Worm (Caenorhabditis elegans): Measurements from ENCODE around the gene set-24.

set-24 gene

ce11 chrII:12076355-12076754 lies 54.4 kb downstream of the set-24 start:
- TF ChIP-seq ztf-16 (tag; optimal IDR thresholded peaks at IDR 0.05), result no peak
- TF ChIP-seq hlh-13 (GFP tag; optimal IDR thresholded peaks at IDR 0.05), result no peak
- no peak for TF ChIP-seq unc-42 (tag; optimal IDR thresholded peaks at IDR 0.05)
- TF ChIP-seq fkh-6 (tag; optimal IDR thresholded peaks at IDR 0.05), result no peak
- TF ChIP-seq K02D7.2 (tag; optimal IDR thresholded peaks at IDR 0.05), result no peak
- no peak for TF ChIP-seq Y22D7AL.16 (tag; optimal IDR thresholded peaks at IDR 0.05)
- TF ChIP-seq tbx-7 (tag; optimal IDR thresholded peaks at IDR 0.05), result no peak

- TF ChIP-seq tbx-2 (tag; optimal IDR thresholded peaks at IDR 0.05), result no peak
- no peak for TF ChIP-seq pat-9 (tag; optimal IDR thresholded peaks at IDR 0.05)
- no peak for TF ChIP-seq T23F11.4 (GFP tag; optimal IDR thresholded peaks at IDR 0.05)
- no peak for TF ChIP-seq gmeb-2 (tag; optimal IDR thresholded peaks at IDR 0.05)
- TF ChIP-seq nhr-232 (tag; optimal IDR thresholded peaks at IDR 0.05), result no peak
- no peak for TF ChIP-seq hlh-30 (tag; optimal IDR thresholded peaks at IDR 0.05; ENCODE audit: insufficient read depth)
- TF ChIP-seq ceh-24 (tag; optimal IDR thresholded peaks at IDR 0.05), result no peak
- TF ChIP-seq pros-1 (tag; optimal IDR thresholded peaks at IDR 0.05), result no peak
- TF ChIP-seq rnt-1 (tag; optimal IDR thresholded peaks at IDR 0.05), result no peak
- no peak for TF ChIP-seq unc-86 (tag; optimal IDR thresholded peaks at IDR 0.05)
- TF ChIP-seq ceh-14 (tag; optimal IDR thresholded peaks at IDR 0.05), result no peak
- TF ChIP-seq ttx-3 (tag; optimal IDR thresholded peaks at IDR 0.05), result no peak
- TF ChIP-seq tbx-7 (tag; optimal IDR thresholded peaks at IDR 0.05), result no peak
Measured at ce11 chrII:12071243-12071642, 59.5 kb downstream of the set-24 start.

DNA sequence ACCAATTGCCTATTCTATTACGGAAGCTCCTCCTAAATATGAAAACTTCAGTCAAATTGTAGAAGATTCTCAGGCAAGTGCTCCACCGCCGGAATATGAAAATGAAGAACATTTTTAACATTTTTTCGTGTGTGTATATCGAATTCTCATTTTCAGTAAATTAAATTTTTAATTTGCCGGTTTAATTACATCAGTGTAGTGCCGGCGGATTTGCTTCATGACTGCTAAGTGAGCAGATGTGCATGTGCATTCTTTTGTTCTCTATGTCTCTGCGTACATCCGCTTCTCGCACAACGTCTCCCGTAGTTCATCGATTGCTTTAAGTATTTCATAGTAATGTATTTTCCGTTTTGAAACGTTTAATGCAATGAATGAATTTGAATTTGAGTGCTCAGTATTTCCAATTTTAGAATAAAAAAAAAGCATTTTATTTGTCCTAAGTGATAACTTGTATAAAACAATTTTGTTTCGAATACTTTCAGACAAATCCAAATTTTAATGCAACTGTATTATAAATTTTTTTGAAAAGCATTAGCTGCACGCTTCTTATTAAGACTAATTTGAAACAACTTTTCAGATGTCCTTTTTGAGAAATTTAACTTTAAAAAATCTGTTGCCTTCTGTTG lies 63.2 kb downstream of the set-24 start, which contains the start of gene Y17G7B.22:
Y17G7B.22 (plus strand) TSS at position 576 of the 626 bp plus-strand sequence.
- TF ChIP-seq unc-42 (tag; optimal IDR thresholded peaks at IDR 0.05), result peak; percentile 94
- TF ChIP-seq hlh-30 (tag; optimal IDR thresholded peaks at IDR 0.05; ENCODE audit: insufficient read depth), result no peak
- no peak for TF ChIP-seq gmeb-2 (tag; optimal IDR thresholded peaks at IDR 0.05)
- TF ChIP-seq ceh-48 (tag; optimal IDR thresholded peaks at IDR 0.05), result peak; percentile 46
